Worm (Caenorhabditis elegans): ENCODE measurements around the gene sri-42.

DNA sequence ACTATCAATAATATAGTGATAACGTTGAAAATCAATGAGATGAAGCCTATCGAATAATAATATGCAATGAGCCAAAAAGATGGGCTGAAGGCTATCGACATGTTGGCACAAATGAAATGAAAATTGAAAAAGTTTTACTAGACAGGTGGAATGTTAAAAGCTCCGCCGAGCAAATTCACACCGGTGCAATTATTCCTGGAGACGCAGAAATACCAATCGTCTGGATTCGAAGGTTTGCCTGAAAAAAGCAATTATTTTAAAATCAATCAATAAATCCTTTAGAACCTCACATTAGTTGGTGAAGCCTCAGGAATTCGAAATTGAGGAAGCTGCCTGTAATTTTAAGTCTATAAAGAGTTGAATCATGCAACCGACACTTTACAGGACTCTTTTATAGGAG lies 11.6 kb upstream of the sri-42 start, which contains the start of gene sri-32:
- TF ChIP-seq fkh-10 (GFP tag; optimal IDR thresholded peaks at IDR 0.05), result no peak
- TF ChIP-seq dmd-8 (GFP tag; IDR thresholded peaks at IDR 0.05), result no peak
- no peak for TF ChIP-seq lsy-2 (tag; optimal IDR thresholded peaks at IDR 0.05)
- no peak for TF ChIP-seq skn-1 (tag; optimal IDR thresholded peaks at IDR 0.05)
- no peak for TF ChIP-seq mep-1 (tag; optimal IDR thresholded peaks at IDR 0.05)

Data from whole organism, L4 larva.